Fruit fly (Drosophila melanogaster): Measurements from ENCODE around the gene CG32241.
A peak's percentile ranks its signal among the peaks of the same experiment; 100 is the strongest.

The CG32241 gene

DNA sequence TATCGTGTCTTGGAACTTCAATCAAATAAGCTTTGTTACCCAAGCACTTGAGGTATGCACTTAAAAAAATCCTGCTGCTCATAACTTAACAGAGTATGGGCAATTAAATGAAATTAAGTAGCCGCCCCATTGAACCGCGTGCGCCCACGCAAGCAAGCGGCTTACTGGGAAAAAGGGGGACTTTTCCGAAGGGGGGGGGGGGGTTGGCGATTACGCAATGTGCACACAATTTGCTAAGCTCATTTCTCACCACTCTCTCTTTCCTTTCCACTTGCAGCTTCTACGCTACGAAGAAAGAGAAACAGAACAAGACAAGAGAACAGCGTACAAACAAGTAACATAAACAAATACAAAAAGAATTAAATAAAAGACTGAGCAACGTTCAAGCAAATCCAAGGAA lies 48.9 kb downstream of the CG32241 start:
- no peak for TF ChIP-seq nom (GFP tag; optimal IDR thresholded peaks at IDR 0.05)
- no peak for TF ChIP-seq Antp (GFP tag; optimal IDR thresholded peaks at IDR 0.05)
- TF ChIP-seq knrl (GFP tag; IDR thresholded peaks at IDR 0.05; ENCODE audit: partially characterized antibody): no peak
- no peak for TF ChIP-seq dmrt11E (tag; optimal IDR thresholded peaks at IDR 0.05)
- no peak for TF ChIP-seq her (GFP tag; optimal IDR thresholded peaks at IDR 0.05)
- TF ChIP-seq slou (GFP tag; optimal IDR thresholded peaks at IDR 0.05): no peak
- TF ChIP-seq lab (GFP tag; optimal IDR thresholded peaks at IDR 0.05): no peak
- peak in 1 of 2 experiments; percentile 62 for TF ChIP-seq Pdp1 (GFP tag; optimal IDR thresholded peaks at IDR 0.05)
- TF ChIP-seq Ets65A (GFP tag): peak; percentile 86
- TF ChIP-seq CG30020 (tag; optimal IDR thresholded peaks at IDR 0.05): no peak
- no peak for TF ChIP-seq ssp (GFP tag; IDR thresholded peaks at IDR 0.05)
- TF ChIP-seq tll (GFP tag; optimal IDR thresholded peaks at IDR 0.05): no peak
- no peak for TF ChIP-seq Lhr (GFP tag; optimal IDR thresholded peaks at IDR 0.05)
- no peak for TF ChIP-seq BEAF-32 (GFP tag; optimal IDR thresholded peaks at IDR 0.05)
- no peak for TF ChIP-seq CHES-1-like (GFP tag; optimal IDR thresholded peaks at IDR 0.05)
- TF ChIP-seq Stat92E (GFP tag; optimal IDR thresholded peaks at IDR 0.05): no peak
- TF ChIP-seq sr (GFP tag; IDR thresholded peaks at IDR 0.05): peak; percentile 48; the same call in 1 of the 3 replicates
- no peak for TF ChIP-seq gro (GFP tag; optimal IDR thresholded peaks at IDR 0.05)
- TF ChIP-seq crol (GFP tag; IDR thresholded peaks at IDR 0.05): no peak
- TF ChIP-seq ab (GFP tag; optimal IDR thresholded peaks at IDR 0.05): no peak
- TF ChIP-seq wor (GFP tag; IDR thresholded peaks at IDR 0.05): no peak
- TF ChIP-seq Rfx (GFP tag; IDR thresholded peaks at IDR 0.05): no peak
- no peak for TF ChIP-seq pb (GFP tag; optimal IDR thresholded peaks at IDR 0.05)
- no peak for TF ChIP-seq pzg (GFP tag; optimal IDR thresholded peaks at IDR 0.05)

DNA sequence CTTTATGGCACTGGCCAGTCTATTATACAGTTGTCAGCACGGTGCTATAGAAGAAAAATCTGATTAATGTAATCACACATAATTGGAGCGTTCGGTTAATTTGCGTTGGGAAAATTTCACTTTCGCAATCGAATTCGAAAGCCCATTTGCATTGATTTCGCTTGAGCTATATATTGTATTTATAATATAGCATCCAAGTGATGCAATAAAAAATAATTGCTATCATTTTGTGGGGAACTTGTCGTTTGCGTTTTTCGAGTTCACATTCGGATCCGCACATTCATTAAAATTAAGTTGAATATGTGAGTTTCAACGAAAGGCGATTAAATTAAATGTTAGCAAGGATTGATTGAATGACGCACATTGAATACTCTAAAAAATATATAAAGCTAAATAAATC lies 49.4 kb downstream of the CG32241 start:
- TF ChIP-seq Poxn (GFP tag; IDR thresholded peaks at IDR 0.05): no peak
- no peak for TF ChIP-seq CG17186 (GFP tag; optimal IDR thresholded peaks at IDR 0.05)
- TF ChIP-seq exex (tag; optimal IDR thresholded peaks at IDR 0.05): no peak
- TF ChIP-seq CG1603 (tag; optimal IDR thresholded peaks at IDR 0.05): no peak
- TF ChIP-seq CG18619 (GFP tag; optimal IDR thresholded peaks at IDR 0.05): no peak
- TF ChIP-seq Lpt (GFP tag; optimal IDR thresholded peaks at IDR 0.05): no peak
- no peak for TF ChIP-seq CG16863 (GFP tag; optimal IDR thresholded peaks at IDR 0.05)
- no peak for TF ChIP-seq CG8944 (GFP tag; optimal IDR thresholded peaks at IDR 0.05)
- TF ChIP-seq Doc3 (GFP tag; IDR thresholded peaks at IDR 0.05; ENCODE audit: partially characterized antibody): no peak
- no peak for TF ChIP-seq zfh2 (GFP tag; optimal IDR thresholded peaks at IDR 0.05)
- no peak for TF ChIP-seq CG7745 (tag; optimal IDR thresholded peaks at IDR 0.05)

DNA sequence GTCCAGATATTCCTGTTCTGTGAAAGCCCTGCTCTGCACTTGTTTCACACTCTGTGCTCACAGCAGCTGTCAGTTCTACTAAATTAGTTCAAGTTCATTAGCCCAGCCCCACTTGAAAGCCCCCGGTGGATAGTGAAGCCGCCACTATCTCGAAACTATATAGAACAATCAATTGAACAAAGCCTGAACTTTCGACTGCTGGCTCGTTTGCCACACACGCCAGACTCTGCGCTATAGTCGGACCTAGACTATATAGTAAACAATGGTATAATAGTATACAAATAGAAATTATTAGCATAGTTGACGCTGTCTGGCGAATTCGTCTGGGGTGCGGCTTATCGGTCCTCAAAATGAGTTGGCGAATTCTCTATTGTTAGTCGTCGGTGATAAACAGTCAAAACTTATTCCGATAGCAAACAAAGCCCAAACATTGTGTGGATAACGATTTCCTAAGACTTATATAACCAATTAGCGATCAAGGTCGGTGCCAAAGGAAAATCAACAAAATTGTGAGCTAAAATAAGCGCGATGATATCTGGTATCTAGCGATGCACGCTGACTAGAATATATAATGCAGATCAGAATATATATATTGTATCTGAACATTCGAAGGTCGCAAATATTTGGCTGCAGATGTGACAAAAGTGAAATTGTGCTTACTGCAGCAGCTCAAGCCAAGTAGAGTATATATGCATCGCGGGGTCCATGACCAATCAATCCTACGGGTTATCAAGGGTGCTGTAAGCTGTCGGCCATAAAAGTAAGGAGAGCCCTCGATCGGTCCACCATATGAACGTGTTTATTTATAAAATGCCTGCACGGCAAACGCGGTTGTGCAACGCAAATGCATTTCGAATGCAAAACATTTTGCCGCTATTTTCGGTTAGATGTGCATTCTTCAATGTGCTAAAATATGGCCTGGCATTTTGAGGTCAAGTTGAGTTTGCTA lies 50.8 kb downstream of the CG32241 start:
- TF ChIP-seq CG12769 (tag; optimal IDR thresholded peaks at IDR 0.05) (peak; percentile 61), hkb (optimal IDR thresholded peaks at IDR 0.05) (no peak), hkb (GFP tag; IDR thresholded peaks at IDR 0.05) (no peak), CG18262 (tag; optimal IDR thresholded peaks at IDR 0.05) (no peak), CG14441 (GFP tag; IDR thresholded peaks at IDR 0.05) (no peak), zen (tag; optimal IDR thresholded peaks at IDR 0.05) (no peak), ab (GFP tag; optimal IDR thresholded peaks at IDR 0.05) (no peak), sc (optimal IDR thresholded peaks at IDR 0.05) (no peak), sc (GFP tag; optimal IDR thresholded peaks at IDR 0.05) (no peak), CG5180 (GFP tag; optimal IDR thresholded peaks at IDR 0.05) (no peak), CG11398 (GFP tag; optimal IDR thresholded peaks at IDR 0.05) (no peak), shn (GFP tag; optimal IDR thresholded peaks at IDR 0.05) (no peak), Dbx (GFP tag; IDR thresholded peaks at IDR 0.05) (no peak), CG8478 (optimal IDR thresholded peaks at IDR 0.05) (no peak), D (optimal IDR thresholded peaks at IDR 0.05) (no peak), D (GFP tag; optimal IDR thresholded peaks at IDR 0.05) (no peak)
